Fruit fly (Drosophila melanogaster) whole organism, adult: ENCODE data around the gene tub.
A peak's percentile ranks its signal among the peaks of the same experiment; 100 is the strongest.

ENCODE experiments used
- CG11617 ChIP-seq: fragments of 200-800 bp; sonication (Bioruptor generic); optimal IDR thresholded peaks from 2 replicates; lab custom pipeline; 2017; ENCODE audit warnings: mild to moderate bottlenecking, missing biosample characterization, missing genetic modification reagents, missing genetic modification characterization
- CG12768 ChIP-seq: fragments of 200-800 bp; sonication (Bioruptor generic); optimal IDR thresholded peaks from 2 replicates; lab custom pipeline; 2017; ENCODE audit warnings: missing biosample characterization, missing genetic modification characterization, mild to moderate bottlenecking, moderate library complexity, missing genetic modification reagents
- CG14711 ChIP-seq: fragments of 200-800 bp; sonication (Bioruptor generic); optimal IDR thresholded peaks from 2 replicates; lab custom pipeline; 2018; ENCODE audit warnings: missing biosample characterization, mild to moderate bottlenecking, missing genetic modification characterization, moderate library complexity
- CG1620 ChIP-seq: fragments of 200-800 bp; sonication (Bioruptor generic); optimal IDR thresholded peaks from 2 replicates; lab custom pipeline; 2016; ENCODE audit warnings: missing biosample characterization, missing genetic modification characterization
- CG33017 ChIP-seq: fragments of 200-800 bp; sonication (Bioruptor generic); optimal IDR thresholded peaks from 2 replicates; lab custom pipeline; 2018; ENCODE audit warnings: missing biosample characterization, mild to moderate bottlenecking, missing genetic modification characterization, moderate library complexity
- CG5204 ChIP-seq: fragments of 200-800 bp; sonication (Bioruptor generic); optimal IDR thresholded peaks from 2 replicates; lab custom pipeline; 2016; ENCODE audit warnings: missing biosample characterization, missing genetic modification characterization
- CG7045 ChIP-seq: fragments of 200-800 bp; sonication (Bioruptor generic); optimal IDR thresholded peaks from 2 replicates; lab custom pipeline; 2017; ENCODE audit warnings: missing biosample characterization, mild to moderate bottlenecking, missing genetic modification characterization
- CG7101 ChIP-seq: fragments of 200-800 bp; sonication (Bioruptor generic); optimal IDR thresholded peaks from 2 replicates; lab custom pipeline; 2018; ENCODE audit warnings: missing biosample characterization, mild to moderate bottlenecking, missing genetic modification characterization, moderate library complexity
- Clk ChIP-seq: fragments of 200-800 bp; sonication (Bioruptor generic); optimal IDR thresholded peaks from 2 replicates; lab custom pipeline; 2017; ENCODE audit warnings: missing biosample characterization, missing genetic modification characterization
- Crg-1 ChIP-seq: fragments of 200-800 bp; sonication (Bioruptor generic); optimal IDR thresholded peaks from 2 replicates; lab custom pipeline; 2016; ENCODE audit warnings: missing biosample characterization, missing genetic modification characterization
- Hr96 ChIP-seq: fragments of 200-800 bp; sonication (Bioruptor generic); optimal IDR thresholded peaks from 2 replicates; lab custom pipeline; 2016; ENCODE audit warnings: missing biosample characterization, missing genetic modification characterization
- Mnt ChIP-seq: fragments of 200-800 bp; sonication (Bioruptor generic); optimal IDR thresholded peaks from 2 replicates; lab custom pipeline; 2016; ENCODE audit warnings: missing biosample characterization, mild to moderate bottlenecking, missing genetic modification characterization
- bab1 ChIP-seq: fragments of 200-800 bp; sonication (Bioruptor generic); optimal IDR thresholded peaks from 3 replicates; lab custom pipeline; 2019; ENCODE audit warnings: missing biosample characterization, mild to moderate bottlenecking, missing genetic modification characterization, moderate library complexity
- cic ChIP-seq: fragments of 200-800 bp; sonication (Bioruptor generic); optimal IDR thresholded peaks from 2 replicates; lab custom pipeline; 2017; ENCODE audit warnings: missing biosample characterization, mild to moderate bottlenecking, missing genetic modification characterization, moderate library complexity
- cnc ChIP-seq, 2 experiments: fragments of >200 bp; optimal IDR thresholded peaks; 2 replicates each; lab custom pipeline; 2017
- kay ChIP-seq: fragments of 200-800 bp; sonication (Bioruptor generic); peaks from one replicate; lab custom pipeline; 2016; ENCODE audit warnings: missing biosample characterization, missing genetic modification characterization, borderline replicate concordance
- ovo ChIP-seq: fragments of 200-800 bp; sonication (Bioruptor generic); optimal IDR thresholded peaks from 2 replicates; lab custom pipeline; 2016; ENCODE audit warnings: missing biosample characterization, missing genetic modification characterization
- pad ChIP-seq: fragments of 200-800 bp; sonication (Bioruptor generic); optimal IDR thresholded peaks from 3 replicates; lab custom pipeline; 2017; ENCODE audit warnings: missing biosample characterization, missing genetic modification characterization, mild to moderate bottlenecking, moderate library complexity, missing genetic modification reagents
- tj ChIP-seq: fragments of 200-800 bp; sonication (Bioruptor generic); optimal IDR thresholded peaks from 3 replicates; lab custom pipeline; 2017; ENCODE audit warnings: missing biosample characterization, mild to moderate bottlenecking, missing genetic modification characterization, moderate library complexity
- toe ChIP-seq: fragments of 200-800 bp; sonication (Bioruptor generic); optimal IDR thresholded peaks from 2 replicates; lab custom pipeline; 2016; ENCODE audit warnings: missing biosample characterization, missing genetic modification characterization

Gene tub

dm6 chr3R:4428585-4429464 lies 41.3 kb downstream of the tub start, which contains the start of gene srl:
Gene srl, minus strand, starts transcription at chr3R:4429335.
- peak; percentile 61 for TF ChIP-seq bab1 (GFP tag; lab: Kevin White, UChicago)
- TF ChIP-seq cic, result peak; percentile 63
- TF ChIP-seq CG33017 (tag; lab: Kevin White, UChicago), result no peak
- no peak for TF ChIP-seq kay (GFP tag; lab: Kevin White, UChicago)
- peak; percentile 17 for TF ChIP-seq CG11617 (GFP tag; lab: Kevin White, UChicago)
- peak; percentile 66 for TF ChIP-seq tj (GFP tag; lab: Kevin White, UChicago)
- peak; percentile 97 for TF ChIP-seq Mnt (GFP tag; lab: Kevin White, UChicago)

DNA sequence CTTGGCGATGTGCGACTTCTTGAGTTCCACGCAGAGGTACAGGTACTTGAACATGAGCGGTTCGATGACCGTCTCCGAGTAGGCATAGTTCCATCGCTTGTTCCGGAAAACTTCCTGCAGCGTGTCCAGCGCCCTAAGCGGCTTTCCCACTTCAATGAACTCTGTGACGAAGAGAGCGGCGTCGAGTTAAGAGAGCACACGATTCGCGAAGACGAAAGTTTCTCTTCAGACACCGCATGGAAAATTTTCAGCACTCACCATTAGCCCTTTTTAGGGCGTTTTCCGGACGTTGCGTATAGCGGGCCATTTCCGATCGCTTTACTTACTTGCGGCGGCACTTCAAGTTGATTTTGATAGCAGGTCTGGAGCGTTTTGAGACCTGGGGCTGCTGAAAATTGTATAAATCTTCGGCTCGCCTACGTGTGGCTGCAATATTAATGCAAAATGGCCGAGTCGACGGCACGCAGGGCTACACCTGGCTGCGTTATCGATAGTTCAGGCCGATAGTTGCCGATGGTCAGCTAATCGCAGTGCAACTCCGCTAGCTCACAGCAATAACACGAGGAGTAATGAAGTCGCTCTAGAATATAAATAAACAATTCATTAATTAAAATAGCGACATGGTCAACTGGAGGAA lies 46.0 kb downstream of the tub start, which contains the start of the genes eIF3a and CG1074:
Gene eIF3a, minus strand, starts transcription at position 455 of the 637 bp plus-strand sequence.
Gene CG1074, plus strand, starts transcription at position 525 of the 637 bp plus-strand sequence.
- TF ChIP-seq CG12768 (GFP tag; lab: Kevin White, UChicago), result peak; percentile 70
- TF ChIP-seq Crg-1, result peak; percentile 64
- TF ChIP-seq CG11617 (GFP tag; lab: Kevin White, UChicago), result peak; percentile 84
- TF ChIP-seq kay (GFP tag; lab: Kevin White, UChicago), result no peak
- TF ChIP-seq bab1 (GFP tag; lab: Kevin White, UChicago), result peak; percentile 84
- peak; percentile 82 for TF ChIP-seq CG7101 (tag; lab: Kevin White, UChicago)
- no peak for TF ChIP-seq cnc (optimal IDR thresholded peaks at IDR 0.05; lab: Kevin White, UChicago)
- peak; percentile 63 for TF ChIP-seq CG14711 (tag; lab: Kevin White, UChicago)
- TF ChIP-seq CG33017 (tag; lab: Kevin White, UChicago), result peak; percentile 27
- TF ChIP-seq ovo (GFP tag; lab: Kevin White, UChicago), result peak; percentile 40
- TF ChIP-seq Hr96, result no peak
- TF ChIP-seq CG5204 (GFP tag; lab: Kevin White, UChicago), result no peak
- TF ChIP-seq cic, result peak; percentile 38
- TF ChIP-seq CG7045, result peak; percentile 61
- TF ChIP-seq CG1620 (GFP tag; lab: Kevin White, UChicago), result peak; percentile 82
- peak; percentile 96 for TF ChIP-seq Mnt (GFP tag; lab: Kevin White, UChicago)
- TF ChIP-seq toe, result no peak
- TF ChIP-seq Clk (GFP tag; lab: Kevin White, UChicago), result peak; percentile 57
- peak; percentile 71 for TF ChIP-seq tj (GFP tag; lab: Kevin White, UChicago)
- TF ChIP-seq pad (GFP tag; lab: Kevin White, UChicago), result peak; percentile 66

DNA sequence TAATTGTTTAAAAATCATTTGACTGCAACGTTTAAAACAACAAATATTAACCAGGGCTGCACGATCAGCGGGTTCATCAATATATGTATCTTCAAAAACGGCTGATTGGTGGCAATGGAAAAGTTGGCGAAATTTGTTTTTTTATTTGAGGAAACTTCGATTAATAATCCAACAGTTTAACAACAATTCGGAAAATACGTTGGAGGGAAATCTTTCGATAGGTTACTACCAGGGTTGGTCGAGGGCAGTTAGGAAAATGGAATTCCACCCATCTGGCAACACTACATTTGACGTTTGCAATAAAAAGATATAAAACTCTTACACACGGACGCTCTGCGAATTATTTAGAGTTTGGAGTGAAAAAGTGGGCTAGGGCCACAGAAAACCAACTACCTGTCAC lies 49.6 kb downstream of the tub start, which contains the start of the genes Lipt2 and CG14650:
Gene Lipt2, minus strand, starts transcription at position 217 of the 400 bp plus-strand sequence.
Gene CG14650, plus strand, starts transcription at position 275 of the 400 bp plus-strand sequence.
- peak; percentile 67 for TF ChIP-seq CG11617 (GFP tag; lab: Kevin White, UChicago)
- no peak for TF ChIP-seq ovo (GFP tag; lab: Kevin White, UChicago)
- peak; percentile 70 for TF ChIP-seq bab1 (GFP tag; lab: Kevin White, UChicago)
- TF ChIP-seq CG7101 (tag; lab: Kevin White, UChicago), result peak; percentile 62
- TF ChIP-seq toe, result no peak
- peak; percentile 80 for TF ChIP-seq Hr96
- peak; percentile 25 for TF ChIP-seq CG33017 (tag; lab: Kevin White, UChicago)
- peak; percentile 53 for TF ChIP-seq CG14711 (tag; lab: Kevin White, UChicago)
- TF ChIP-seq CG5204 (GFP tag; lab: Kevin White, UChicago), result no peak
- peak; percentile 38 for TF ChIP-seq CG7045
- TF ChIP-seq CG12768 (GFP tag; lab: Kevin White, UChicago), result no peak
- peak; percentile 72 for TF ChIP-seq Mnt (GFP tag; lab: Kevin White, UChicago)
- no peak for TF ChIP-seq kay (GFP tag; lab: Kevin White, UChicago)
- TF ChIP-seq Crg-1, result peak; percentile 65
- TF ChIP-seq cic, result peak; percentile 0
- peak; percentile 61 for TF ChIP-seq Clk (GFP tag; lab: Kevin White, UChicago)
- TF ChIP-seq cnc (optimal IDR thresholded peaks at IDR 0.05; lab: Kevin White, UChicago), result no peak
- TF ChIP-seq CG1620 (GFP tag; lab: Kevin White, UChicago), result peak; percentile 73
- TF ChIP-seq tj (GFP tag; lab: Kevin White, UChicago), result peak; percentile 55
- TF ChIP-seq pad (GFP tag; lab: Kevin White, UChicago), result peak; percentile 9

- TF ChIP-seq cic (no peak), ovo (GFP tag; lab: Kevin White, UChicago) (no peak), CG33017 (tag; lab: Kevin White, UChicago) (no peak), kay (GFP tag; lab: Kevin White, UChicago) (no peak), CG14711 (tag; lab: Kevin White, UChicago) (no peak), toe (no peak), cnc (optimal IDR thresholded peaks at IDR 0.05; lab: Kevin White, UChicago) (no peak), CG11617 (GFP tag; lab: Kevin White, UChicago) (no peak), pad (GFP tag; lab: Kevin White, UChicago) (no peak)
These were observed 50.3 kb downstream of the tub start for dm6 chr3R:4437817-4438216.
